Worm (Caenorhabditis elegans) whole organism, mixed stage, embryonic: Measurements from ENCODE around the gene dhs-14.

Experiments used
- M03D4.4 ChIP-seq: sonication (generic microtip); optimal IDR thresholded peaks from 2 replicates; lab custom pipeline; 2017; ENCODE audit warnings: mild to moderate bottlenecking, missing genetic modification characterization, missing compliant biosample characterization
- bed-3 ChIP-seq: fragments of 200-800 bp; sonication (Bioruptor generic); optimal IDR thresholded peaks from 3 replicates; lab custom pipeline; 2018; ENCODE audit warnings: mild to moderate bottlenecking, missing genetic modification characterization, moderate library complexity, missing compliant biosample characterization
- blmp-1 ChIP-seq: fragments of 150-350 bp; optimal IDR thresholded peaks from 2 replicates; lab custom pipeline; 2014; ENCODE audit warnings: missing biosample characterization, missing genetic modification characterization
- ceh-39 ChIP-seq: fragments of 150-350 bp; optimal IDR thresholded peaks from 2 replicates; lab custom pipeline; 2014; ENCODE audit warnings: missing biosample characterization, missing genetic modification characterization
- ceh-43 ChIP-seq: fragments of 200-800 bp; sonication (Bioruptor generic); optimal IDR thresholded peaks from 2 replicates; lab custom pipeline; 2018; ENCODE audit warnings: mild to moderate bottlenecking, missing genetic modification characterization, moderate library complexity, missing compliant biosample characterization
- ceh-83 ChIP-seq: fragments of 200-800 bp; sonication (Bioruptor generic); optimal IDR thresholded peaks from 2 replicates; lab custom pipeline; 2018; ENCODE audit warnings: mild to moderate bottlenecking, missing genetic modification characterization, missing compliant biosample characterization
- ces-1 ChIP-seq: fragments of 150-350 bp; optimal IDR thresholded peaks from 2 replicates; lab custom pipeline; 2014; ENCODE audit warnings: missing biosample characterization, missing genetic modification reagents, missing genetic modification characterization
- drap-1 ChIP-seq: fragments of 200-800 bp; sonication (Bioruptor generic); optimal IDR thresholded peaks from 3 replicates; lab custom pipeline; 2018; ENCODE audit warnings: mild to moderate bottlenecking, missing genetic modification characterization, missing compliant biosample characterization
- elt-1 ChIP-seq: sonication (generic microtip); optimal IDR thresholded peaks from 2 replicates; lab custom pipeline; 2017; ENCODE audit warnings: missing genetic modification characterization, mild to moderate bottlenecking, missing compliant biosample characterization, antibody characterized with exemption, moderate library complexity, borderline replicate concordance; ENCODE audit not compliant: insufficient read depth
- elt-3 ChIP-seq: fragments of 150-350 bp; optimal IDR thresholded peaks from 2 replicates; lab custom pipeline; 2014; ENCODE audit warnings: missing biosample characterization, missing genetic modification characterization
- flh-1 ChIP-seq: fragments of 200-800 bp; sonication (Bioruptor generic); optimal IDR thresholded peaks from 2 replicates; lab custom pipeline; 2018; ENCODE audit warnings: mild to moderate bottlenecking, missing genetic modification characterization, moderate library complexity, missing compliant biosample characterization
- ham-2 ChIP-seq: fragments of 200-800 bp; sonication (Bioruptor generic); optimal IDR thresholded peaks from 2 replicates; lab custom pipeline; 2018; ENCODE audit warnings: mild to moderate bottlenecking, missing genetic modification characterization, missing compliant biosample characterization
- lin-13 ChIP-seq: fragments of 150-350 bp; optimal IDR thresholded peaks from 2 replicates; lab custom pipeline; 2014; ENCODE audit warnings: missing biosample characterization, missing genetic modification characterization
- lin-32 ChIP-seq: fragments of 200-800 bp; sonication (Bioruptor generic); optimal IDR thresholded peaks from 2 replicates; lab custom pipeline; 2018; ENCODE audit warnings: mild to moderate bottlenecking, missing genetic modification characterization, missing compliant biosample characterization
- lsy-2 ChIP-seq: fragments of 150-350 bp; optimal IDR thresholded peaks from 2 replicates; lab custom pipeline; 2014; ENCODE audit warnings: missing biosample characterization, missing genetic modification characterization
- mab-5 ChIP-seq: fragments of 150-350 bp; optimal IDR thresholded peaks from 2 replicates; lab custom pipeline; 2014; ENCODE audit warnings: missing biosample characterization, missing genetic modification characterization
- mep-1 ChIP-seq: fragments of 150-350 bp; optimal IDR thresholded peaks from 2 replicates; lab custom pipeline; 2017; ENCODE audit warnings: missing biosample characterization, missing genetic modification reagents, missing genetic modification characterization, inconsistent platforms
- nhr-12 ChIP-seq: fragments of 150-350 bp; optimal IDR thresholded peaks from 2 replicates; lab custom pipeline; 2014; ENCODE audit warnings: missing biosample characterization, missing genetic modification characterization
- nhr-2 ChIP-seq: fragments of 150-350 bp; optimal IDR thresholded peaks from 2 replicates; lab custom pipeline; 2014; ENCODE audit warnings: missing biosample characterization, missing genetic modification characterization
- nhr-237 ChIP-seq: fragments of 150-350 bp; optimal IDR thresholded peaks from 2 replicates; lab custom pipeline; 2014; ENCODE audit warnings: missing biosample characterization, missing genetic modification characterization
- nhr-28 ChIP-seq: fragments of 150-350 bp; optimal IDR thresholded peaks from 2 replicates; lab custom pipeline; 2014; ENCODE audit warnings: missing biosample characterization, missing genetic modification characterization
- nhr-76 ChIP-seq: sonication (generic microtip); optimal IDR thresholded peaks from 2 replicates; lab custom pipeline; 2017; ENCODE audit warnings: missing biosample characterization, missing genetic modification characterization
- pha-4 ChIP-seq: fragments of 150-350 bp; optimal IDR thresholded peaks from 2 replicates; lab custom pipeline; 2018; ENCODE audit warnings: missing biosample characterization, missing genetic modification reagents, missing genetic modification characterization
- sem-2 ChIP-seq: fragments of 200-800 bp; sonication (Bioruptor generic); optimal IDR thresholded peaks from 2 replicates; lab custom pipeline; 2018; ENCODE audit warnings: mild to moderate bottlenecking, missing genetic modification characterization, missing compliant biosample characterization
- snpc-4 ChIP-seq: fragments of 150-350 bp; optimal IDR thresholded peaks from 2 replicates; lab custom pipeline; 2014; ENCODE audit warnings: missing biosample characterization, missing genetic modification characterization
- sptf-1 ChIP-seq: sonication (generic microtip); optimal IDR thresholded peaks from 2 replicates; lab custom pipeline; 2017; ENCODE audit warnings: mild to moderate bottlenecking, missing genetic modification characterization, moderate library complexity, missing compliant biosample characterization
- tbx-8 ChIP-seq: fragments of 200-800 bp; sonication (Bioruptor generic); optimal IDR thresholded peaks from 2 replicates; lab custom pipeline; 2018; ENCODE audit warnings: mild to moderate bottlenecking, missing genetic modification characterization, moderate library complexity, missing compliant biosample characterization
- unc-39 ChIP-seq: fragments of 150-350 bp; optimal IDR thresholded peaks from 2 replicates; lab custom pipeline; 2014; ENCODE audit warnings: missing biosample characterization, missing genetic modification characterization
- unc-62 ChIP-seq: fragments of 150-350 bp; optimal IDR thresholded peaks from 2 replicates; lab custom pipeline; 2014; ENCODE audit warnings: missing biosample characterization, missing genetic modification reagents, missing genetic modification characterization
- zip-8 ChIP-seq: fragments of 150-350 bp; optimal IDR thresholded peaks from 2 replicates; lab custom pipeline; 2014; ENCODE audit warnings: missing biosample characterization, missing genetic modification characterization
- ztf-11 ChIP-seq: fragments of 150-350 bp; optimal IDR thresholded peaks from 2 replicates; lab custom pipeline; 2014; ENCODE audit warnings: missing biosample characterization, missing genetic modification characterization

Gene dhs-14

ce11 chrV:2767465-2767864 lies 2.5 kb upstream of the dhs-14 start, which contains the start of gene R05D8.9:
TSS of gene R05D8.9 (minus strand) at chrV:2767565.
- TF ChIP-seq unc-62: no peak
- TF ChIP-seq nhr-2: no peak
- TF ChIP-seq M03D4.4 (tag; lab: Kevin White, UChicago): no peak
- TF ChIP-seq elt-1 (tag; lab: Kevin White, UChicago): no peak
- no peak for TF ChIP-seq flh-1 (GFP tag; lab: Kevin White, UChicago)
- TF ChIP-seq ztf-11 (tag; lab: Kevin White, UChicago): no peak
- TF ChIP-seq zip-8 (tag; lab: Kevin White, UChicago): no peak
- TF ChIP-seq ceh-83 (GFP tag; lab: Kevin White, UChicago): no peak
- no peak for TF ChIP-seq unc-39 (tag; lab: Kevin White, UChicago)
- TF ChIP-seq ceh-39: no peak
- no peak for TF ChIP-seq lin-13 (tag; lab: Kevin White, UChicago)
- TF ChIP-seq ceh-43 (GFP tag; lab: Kevin White, UChicago): no peak

- TF ChIP-seq elt-1 (tag; lab: Kevin White, UChicago): no peak
- no peak for TF ChIP-seq lin-32 (GFP tag; lab: Kevin White, UChicago)
- TF ChIP-seq ces-1 (GFP tag; lab: Kevin White, UChicago): no peak
- TF ChIP-seq flh-1 (GFP tag; lab: Kevin White, UChicago): no peak
- no peak for TF ChIP-seq ham-2 (GFP tag; lab: Kevin White, UChicago)
- no peak for TF ChIP-seq pha-4 (tag; lab: Kevin White, UChicago)
- TF ChIP-seq nhr-2: no peak
- TF ChIP-seq lsy-2 (tag; lab: Kevin White, UChicago): no peak
- TF ChIP-seq blmp-1: no peak
- no peak for TF ChIP-seq drap-1 (GFP tag; lab: Kevin White, UChicago)
- no peak for TF ChIP-seq nhr-12 (tag; lab: Kevin White, UChicago)
- no peak for TF ChIP-seq nhr-237
- no peak for TF ChIP-seq ceh-83 (GFP tag; lab: Kevin White, UChicago)
- TF ChIP-seq M03D4.4 (tag; lab: Kevin White, UChicago): no peak
- TF ChIP-seq mab-5 (tag; lab: Kevin White, UChicago): no peak
- no peak for TF ChIP-seq zip-8 (tag; lab: Kevin White, UChicago)
These were observed 1.9 kb downstream of the dhs-14 start, which contains the start of gene R05D8.7 for ce11 chrV:2763105-2763504. TSS of gene R05D8.7 (minus strand) at chrV:2763208.

ce11 chrV:2761470-2761869 lies 3.5 kb downstream of the dhs-14 start:
- TF ChIP-seq nhr-76 (tag; lab: Kevin White, UChicago) (no peak), pha-4 (tag; lab: Kevin White, UChicago) (no peak), zip-8 (tag; lab: Kevin White, UChicago) (no peak), drap-1 (GFP tag; lab: Kevin White, UChicago) (no peak), blmp-1 (no peak)

ce11 chrV:2759456-2759855 lies 5.5 kb downstream of the dhs-14 start, which contains the start of gene srg-58:
TSS of gene srg-58 (minus strand) at chrV:2759556.
- TF ChIP-seq unc-62: no peak
- TF ChIP-seq mab-5 (tag; lab: Kevin White, UChicago): no peak
- TF ChIP-seq ztf-11 (tag; lab: Kevin White, UChicago): no peak
- no peak for TF ChIP-seq snpc-4 (tag; lab: Kevin White, UChicago)
- TF ChIP-seq unc-39 (tag; lab: Kevin White, UChicago): no peak
- TF ChIP-seq M03D4.4 (tag; lab: Kevin White, UChicago): no peak
- no peak for TF ChIP-seq sem-2 (GFP tag; lab: Kevin White, UChicago)
- no peak for TF ChIP-seq flh-1 (GFP tag; lab: Kevin White, UChicago)
- TF ChIP-seq tbx-8 (GFP tag; lab: Kevin White, UChicago): no peak
- no peak for TF ChIP-seq mep-1 (tag; lab: Kevin White, UChicago)
- no peak for TF ChIP-seq nhr-12 (tag; lab: Kevin White, UChicago)
- TF ChIP-seq blmp-1: no peak
- no peak for TF ChIP-seq bed-3 (GFP tag; lab: Kevin White, UChicago)
- TF ChIP-seq nhr-28 (tag; lab: Kevin White, UChicago): no peak
- TF ChIP-seq drap-1 (GFP tag; lab: Kevin White, UChicago): no peak
- TF ChIP-seq elt-3 (tag; lab: Kevin White, UChicago): no peak
- no peak for TF ChIP-seq lin-13 (tag; lab: Kevin White, UChicago)
- TF ChIP-seq sptf-1: no peak

ce11 chrV:2758437-2758836 lies 6.6 kb downstream of the dhs-14 start:
- TF ChIP-seq ces-1 (GFP tag; lab: Kevin White, UChicago): no peak
- no peak for TF ChIP-seq snpc-4 (tag; lab: Kevin White, UChicago)
- no peak for TF ChIP-seq ztf-11 (tag; lab: Kevin White, UChicago)
- TF ChIP-seq nhr-12 (tag; lab: Kevin White, UChicago): no peak
- no peak for TF ChIP-seq M03D4.4 (tag; lab: Kevin White, UChicago)
- TF ChIP-seq lin-32 (GFP tag; lab: Kevin White, UChicago): no peak
- TF ChIP-seq ceh-83 (GFP tag; lab: Kevin White, UChicago): no peak
- TF ChIP-seq unc-39 (tag; lab: Kevin White, UChicago): no peak
- TF ChIP-seq blmp-1: no peak
- TF ChIP-seq mab-5 (tag; lab: Kevin White, UChicago): no peak
- TF ChIP-seq tbx-8 (GFP tag; lab: Kevin White, UChicago): no peak
